Worm (Caenorhabditis elegans): ENCODE results near the gene nphp-1.

ce11 chrII:10608821-10609220 lies 43.2 kb downstream of the nphp-1 start:
- TF ChIP-seq pha-2 (tag; optimal IDR thresholded peaks at IDR 0.05), result no peak
- TF ChIP-seq nhr-11 (tag; optimal IDR thresholded peaks at IDR 0.05), result no peak
- no peak for TF ChIP-seq npax-4 (tag; optimal IDR thresholded peaks at IDR 0.05)
- no peak for TF ChIP-seq fax-1 (tag; optimal IDR thresholded peaks at IDR 0.05)
- no peak for TF ChIP-seq ref-2 (tag; optimal IDR thresholded peaks at IDR 0.05)
- TF ChIP-seq dve-1 (tag; optimal IDR thresholded peaks at IDR 0.05), result no peak
- TF ChIP-seq unc-55 (GFP tag; optimal IDR thresholded peaks at IDR 0.05), result no peak
- no peak for TF ChIP-seq nfya-1 (tag; optimal IDR thresholded peaks at IDR 0.05)
- TF ChIP-seq Y22D7AL.16 (tag; optimal IDR thresholded peaks at IDR 0.05), result no peak
- no peak for TF ChIP-seq mec-3 (tag; optimal IDR thresholded peaks at IDR 0.05; ENCODE audit: borderline replicate concordance)
- TF ChIP-seq hlh-30 (tag; optimal IDR thresholded peaks at IDR 0.05; ENCODE audit: insufficient read depth), result no peak
- TF ChIP-seq ceh-18 (tag; optimal IDR thresholded peaks at IDR 0.05), result no peak
